Fruit fly (Drosophila melanogaster) whole organism, embryonic: ENCODE data around the gene CG5910.

Source experiments
- B-H2 ChIP-seq: fragments of 200-800 bp; sonication (Bioruptor generic); optimal IDR thresholded peaks from 2 replicates; lab custom pipeline; 2018; ENCODE audit warnings: missing biosample characterization, mild to moderate bottlenecking, missing genetic modification characterization
- CG10565 ChIP-seq: fragments of 200-800 bp; sonication (Bioruptor generic); optimal IDR thresholded peaks from 3 replicates; lab custom pipeline; 2016; ENCODE audit warnings: missing biosample characterization, mild to moderate bottlenecking, missing genetic modification characterization
- CG11723 ChIP-seq: fragments of 200-800 bp; sonication (Bioruptor generic); optimal IDR thresholded peaks from 2 replicates; lab custom pipeline; 2017; ENCODE audit warnings: missing biosample characterization, mild to moderate bottlenecking, missing genetic modification characterization
- CG13624 ChIP-seq: fragments of 200-800 bp; sonication (Bioruptor generic); optimal IDR thresholded peaks from 2 replicates; lab custom pipeline; 2016; ENCODE audit warnings: missing biosample characterization, missing genetic modification characterization
- CG14441 ChIP-seq: fragments of 200-800 bp; sonication (Bioruptor generic); IDR thresholded peaks from 2 replicates; pipeline ENCODE4 v1.3.6; 2022; ENCODE audit warnings: missing biosample characterization, missing genetic modification characterization
- CG17568 ChIP-seq: fragments of 200-800 bp; sonication (Bioruptor generic); optimal IDR thresholded peaks from 2 replicates; lab custom pipeline; 2018; ENCODE audit warnings: missing biosample characterization, mild to moderate bottlenecking, missing genetic modification characterization, moderate library complexity
- CG2199 ChIP-seq: fragments of 200-800 bp; sonication (Bioruptor generic); IDR thresholded peaks from 3 replicates; pipeline ENCODE4 v1.3.6; 2022; ENCODE audit warnings: missing biosample characterization, missing genetic modification characterization
- CG31441 ChIP-seq: fragments of 200-800 bp; sonication (Bioruptor generic); IDR thresholded peaks from 2 replicates; pipeline ENCODE4 v1.3.6; 2022; ENCODE audit warnings: missing biosample characterization, missing genetic modification characterization
- CG33557 ChIP-seq: fragments of 200-800 bp; sonication (Bioruptor generic); optimal IDR thresholded peaks from 2 replicates; lab custom pipeline; 2019; ENCODE audit warnings: missing biosample characterization, mild to moderate bottlenecking, missing genetic modification characterization, moderate library complexity
- CG4360 ChIP-seq: fragments of 200-800 bp; sonication (Bioruptor generic); IDR thresholded peaks from 2 replicates; pipeline ENCODE4 v1.3.6; 2022; ENCODE audit warnings: missing biosample characterization, missing genetic modification characterization
- CG4617 ChIP-seq: fragments of 200-800 bp; sonication (Bioruptor generic); optimal IDR thresholded peaks from 3 replicates; lab custom pipeline; 2016; ENCODE audit warnings: missing biosample characterization, missing genetic modification characterization, borderline replicate concordance
- CG4820 ChIP-seq: fragments of 200-800 bp; sonication (Bioruptor generic); optimal IDR thresholded peaks from 3 replicates; lab custom pipeline; 2016; ENCODE audit warnings: missing biosample characterization, missing genetic modification characterization
- CG7357 ChIP-seq: fragments of 200-800 bp; sonication (Bioruptor generic); IDR thresholded peaks from 3 replicates; pipeline ENCODE4 v1.3.6; 2022; ENCODE audit warnings: missing biosample characterization, missing genetic modification characterization
- CG7928 ChIP-seq: fragments of 200-800 bp; sonication (Bioruptor generic); optimal IDR thresholded peaks from 2 replicates; lab custom pipeline; 2017; ENCODE audit warnings: missing biosample characterization, mild to moderate bottlenecking, missing genetic modification characterization
- CG7987 ChIP-seq: fragments of 200-800 bp; sonication (Bioruptor generic); optimal IDR thresholded peaks from 2 replicates; lab custom pipeline; 2018; ENCODE audit warnings: missing biosample characterization, mild to moderate bottlenecking, missing genetic modification characterization, moderate library complexity
- CG9437 ChIP-seq: fragments of 200-800 bp; sonication (Bioruptor generic); optimal IDR thresholded peaks from 2 replicates; lab custom pipeline; 2018; ENCODE audit warnings: missing biosample characterization, mild to moderate bottlenecking, missing genetic modification characterization
- CG9932 ChIP-seq: fragments of 200-800 bp; sonication (Bioruptor generic); IDR thresholded peaks from 2 replicates; pipeline ENCODE4 v1.3.6; 2022; ENCODE audit warnings: missing biosample characterization, missing genetic modification characterization
- CTCF ChIP-seq: fragments of 200-800 bp; sonication (Bioruptor generic); optimal IDR thresholded peaks from 2 replicates; lab custom pipeline; 2017; ENCODE audit warnings: missing biosample characterization, mild to moderate bottlenecking, missing genetic modification characterization, moderate library complexity
- D19A ChIP-seq: fragments of 200-800 bp; optimal IDR thresholded peaks from 3 replicates; lab custom pipeline; 2019; ENCODE audit warnings: missing biosample characterization, mild to moderate bottlenecking, missing genetic modification characterization, moderate library complexity
- Dek ChIP-seq: fragments of 200-800 bp; sonication (Bioruptor generic); optimal IDR thresholded peaks from 3 replicates; lab custom pipeline; 2019; ENCODE audit warnings: missing biosample characterization, mild to moderate bottlenecking, missing genetic modification characterization, moderate library complexity
- Fer1 ChIP-seq: fragments of 200-800 bp; sonication (Bioruptor generic); optimal IDR thresholded peaks from 2 replicates; lab custom pipeline; 2017; ENCODE audit warnings: missing biosample characterization, mild to moderate bottlenecking, missing genetic modification characterization
- Fer3 ChIP-seq: fragments of 200-800 bp; sonication (Bioruptor generic); optimal IDR thresholded peaks from 2 replicates; lab custom pipeline; 2018; ENCODE audit warnings: missing biosample characterization, mild to moderate bottlenecking, missing genetic modification characterization, moderate library complexity
- H15 ChIP-seq: fragments of 200-800 bp; sonication (Bioruptor generic); IDR thresholded peaks from 3 replicates; pipeline ENCODE4 v1.3.6; 2022; ENCODE audit warnings: missing biosample characterization, missing genetic modification characterization
- H2.0 ChIP-seq: fragments of 200-800 bp; sonication (Bioruptor generic); IDR thresholded peaks from 2 replicates; pipeline ENCODE4 v1.3.6; 2022; ENCODE audit warnings: missing biosample characterization, missing genetic modification characterization
- Jarid2 ChIP-seq: fragments of 200-800 bp; sonication (Bioruptor generic); optimal IDR thresholded peaks from 3 replicates; lab custom pipeline; 2017; ENCODE audit warnings: mild to moderate bottlenecking, missing biosample characterization, missing genetic modification reagents, missing genetic modification characterization
- Mad ChIP-seq: fragments of 200-800 bp; sonication (Bioruptor generic); optimal IDR thresholded peaks from 2 replicates; lab custom pipeline; 2016; ENCODE audit warnings: missing biosample characterization, missing genetic modification characterization
- Nf-YB ChIP-seq: fragments of 200-800 bp; sonication (Bioruptor generic); optimal IDR thresholded peaks from 3 replicates; lab custom pipeline; 2019; ENCODE audit warnings: missing biosample characterization, mild to moderate bottlenecking, missing genetic modification characterization, moderate library complexity
- Oaz ChIP-seq: fragments of 200-800 bp; sonication (Bioruptor generic); IDR thresholded peaks from 2 replicates; pipeline ENCODE4 v1.3.6; 2022; ENCODE audit warnings: missing biosample characterization, missing genetic modification characterization
- Vsx1 ChIP-seq: fragments of 200-800 bp; sonication (Bioruptor generic); optimal IDR thresholded peaks from 2 replicates; lab custom pipeline; 2017; ENCODE audit warnings: missing biosample characterization, mild to moderate bottlenecking, missing genetic modification characterization, missing genetic modification reagents
- al ChIP-seq: fragments of 200-800 bp; sonication (Bioruptor generic); IDR thresholded peaks from 2 replicates; pipeline ENCODE4 v1.3.6; 2022; ENCODE audit warnings: missing biosample characterization, missing genetic modification characterization
- chif ChIP-seq, 2 experiments: fragments of 200-800 bp; sonication (Bioruptor generic); optimal IDR thresholded peaks; 3 replicates each; lab custom pipeline; 2016; ENCODE audit warnings: missing biosample characterization in 2 of 2, missing genetic modification characterization in 2 of 2
- dm ChIP-seq: fragments of 200-800 bp; sonication (Bioruptor generic); optimal IDR thresholded peaks from 3 replicates; lab custom pipeline; 2016; ENCODE audit warnings: missing biosample characterization, missing genetic modification characterization
- ewg ChIP-seq: fragments of 200-800 bp; sonication (Bioruptor generic); optimal IDR thresholded peaks from 3 replicates; lab custom pipeline; 2017; ENCODE audit warnings: mild to moderate bottlenecking, missing biosample characterization, missing genetic modification reagents, missing genetic modification characterization
- gem ChIP-seq: fragments of 200-800 bp; sonication (Bioruptor generic); optimal IDR thresholded peaks from 2 replicates; lab custom pipeline; 2019; ENCODE audit warnings: missing biosample characterization, mild to moderate bottlenecking, missing genetic modification characterization, moderate library complexity
- gro ChIP-seq: fragments of 200-800 bp; sonication (Bioruptor generic); optimal IDR thresholded peaks from 2 replicates; lab custom pipeline; 2016; ENCODE audit warnings: missing biosample characterization, missing genetic modification characterization
- gsb-n ChIP-seq: fragments of 200-800 bp; sonication (Bioruptor generic); optimal IDR thresholded peaks from 3 replicates; lab custom pipeline; 2018; ENCODE audit warnings: missing biosample characterization, mild to moderate bottlenecking, missing genetic modification characterization
- ham ChIP-seq: fragments of 200-800 bp; sonication (Bioruptor generic); IDR thresholded peaks from 2 replicates; pipeline ENCODE4 v1.3.6; 2022; ENCODE audit warnings: missing biosample characterization, missing genetic modification characterization
- hbn ChIP-seq: fragments of 200-800 bp; sonication (Bioruptor generic); IDR thresholded peaks from 2 replicates; pipeline ENCODE4 v1.3.6; 2022; ENCODE audit warnings: missing biosample characterization, missing genetic modification characterization; ENCODE audit not compliant: partially characterized antibody
- her ChIP-seq: fragments of 200-800 bp; sonication (Bioruptor generic); optimal IDR thresholded peaks from 2 replicates; lab custom pipeline; 2016; ENCODE audit warnings: missing biosample characterization, missing genetic modification characterization
- jing ChIP-seq: fragments of 200-800 bp; sonication (Bioruptor generic); optimal IDR thresholded peaks from 2 replicates; lab custom pipeline; 2018; ENCODE audit warnings: missing biosample characterization, mild to moderate bottlenecking, missing genetic modification characterization
- lov ChIP-seq, 2 experiments: fragments of 200-800 bp in 1 of 2; fragments of >200 bp in 1 of 2; sonication (Bioruptor generic) in 1 of 2; IDR thresholded peaks in 1 of 2; optimal IDR thresholded peaks in 1 of 2; 2 replicates in 1 of 2; 3 replicates in 1 of 2; pipeline versions ENCODE4 v1.3.6 to Lab custom; 2017 to 2022; ENCODE audit warnings: missing biosample characterization in 1 of 2, missing genetic modification characterization in 1 of 2
- rib ChIP-seq: fragments of 200-800 bp; sonication (Bioruptor generic); IDR thresholded peaks from 2 replicates; pipeline ENCODE4 v1.3.6; 2022; ENCODE audit warnings: missing biosample characterization, missing genetic modification characterization
- salm ChIP-seq: fragments of 200-800 bp; sonication (Bioruptor generic); optimal IDR thresholded peaks from 2 replicates; lab custom pipeline; 2018; ENCODE audit warnings: missing biosample characterization, mild to moderate bottlenecking, missing genetic modification characterization
- scrt ChIP-seq: fragments of 200-800 bp; sonication (Bioruptor generic); optimal IDR thresholded peaks from 2 replicates; lab custom pipeline; 2018; ENCODE audit warnings: missing biosample characterization, mild to moderate bottlenecking, missing genetic modification characterization, moderate library complexity
- sd ChIP-seq: fragments of 200-800 bp; sonication (Bioruptor generic); optimal IDR thresholded peaks from 3 replicates; lab custom pipeline; 2018; ENCODE audit warnings: missing biosample characterization, mild to moderate bottlenecking, missing genetic modification characterization, moderate library complexity
- sima ChIP-seq: fragments of 200-800 bp; sonication (Bioruptor generic); optimal IDR thresholded peaks from 2 replicates; lab custom pipeline; 2016; ENCODE audit warnings: missing biosample characterization, missing genetic modification characterization
- tap ChIP-seq: fragments of 200-800 bp; optimal IDR thresholded peaks from 3 replicates; lab custom pipeline; 2019; ENCODE audit warnings: missing biosample characterization, mild to moderate bottlenecking, missing genetic modification characterization, moderate library complexity
- tin ChIP-seq: fragments of 200-800 bp; sonication (Bioruptor generic); optimal IDR thresholded peaks from 3 replicates; lab custom pipeline; 2016; ENCODE audit warnings: missing biosample characterization, missing genetic modification characterization
- tll ChIP-seq, 2 experiments: fragments of 200-800 bp in 1 of 2; fragments of >200 bp in 1 of 2; sonication (Bioruptor generic) in 1 of 2; optimal IDR thresholded peaks; 2 replicates each; lab custom pipeline; 2017 to 2019; ENCODE audit warnings: missing biosample characterization in 2 of 2, missing genetic modification characterization in 2 of 2, mild to moderate bottlenecking in 1 of 2, moderate library complexity in 1 of 2
- tna ChIP-seq: fragments of 200-800 bp; sonication (Bioruptor generic); IDR thresholded peaks from 2 replicates; pipeline ENCODE4 v1.3.6; 2022; ENCODE audit warnings: missing biosample characterization, missing genetic modification characterization; ENCODE audit not compliant: partially characterized antibody
- zen ChIP-seq: fragments of 200-800 bp; sonication (Bioruptor generic); optimal IDR thresholded peaks from 3 replicates; lab custom pipeline; 2018; ENCODE audit warnings: missing biosample characterization, mild to moderate bottlenecking, missing genetic modification characterization, moderate library complexity

Gene CG5910

dm6 chr3L:20474789-20475208, 32.6 kb downstream of the CG5910 start (continued):
- peak; percentile 63 to 75 for TF ChIP-seq chif (GFP tag; optimal IDR thresholded peaks at IDR 0.05; lab: Kevin White, UChicago)
- peak; percentile 37 for TF ChIP-seq salm (tag; lab: Kevin White, UChicago)
- no peak for TF ChIP-seq H15 (GFP tag; lab: Robert Waterston, UW)
- peak; percentile 83 for TF ChIP-seq tap
- no peak for TF ChIP-seq CG10565
- TF ChIP-seq CG17568 (GFP tag; lab: Kevin White, UChicago): peak; percentile 70
- peak; percentile 83 for TF ChIP-seq Mad
- TF ChIP-seq CG4617 (GFP tag; lab: Kevin White, UChicago): peak; percentile 91
- TF ChIP-seq scrt (GFP tag; lab: Kevin White, UChicago): peak; percentile 76
- peak; percentile 77 for TF ChIP-seq CG9437 (GFP tag; lab: Kevin White, UChicago)
- peak; percentile 90 for TF ChIP-seq CG13624 (GFP tag; lab: Kevin White, UChicago)
- TF ChIP-seq zen: peak; percentile 77
- TF ChIP-seq Fer1 (GFP tag; lab: Kevin White, UChicago): peak; percentile 90
- TF ChIP-seq Jarid2 (GFP tag; lab: Kevin White, UChicago): peak; percentile 48
- peak; percentile 95 for TF ChIP-seq tin (GFP tag; lab: Kevin White, UChicago)
- peak; percentile 91 for TF ChIP-seq Fer3 (tag; lab: Kevin White, UChicago)
- TF ChIP-seq Vsx1 (GFP tag; lab: Kevin White, UChicago): peak; percentile 53
- TF ChIP-seq sima (GFP tag; lab: Kevin White, UChicago): peak; percentile 59
- no peak for TF ChIP-seq CG9932 (GFP tag; lab: Robert Waterston, UW)
- no peak for TF ChIP-seq Oaz (GFP tag; lab: Robert Waterston, UW)
- TF ChIP-seq CG2199 (GFP tag; lab: Robert Waterston, UW): no peak
- TF ChIP-seq CG4820 (GFP tag; lab: Kevin White, UChicago): peak; percentile 74
- no peak for TF ChIP-seq tna (GFP tag; lab: Robert Waterston, UW)
- no peak for TF ChIP-seq rib (GFP tag; lab: Robert Waterston, UW)
- no peak for TF ChIP-seq CG31441 (GFP tag; lab: Robert Waterston, UW)
- TF ChIP-seq lov (optimal IDR thresholded peaks at IDR 0.05; lab: Kevin White, UChicago): no peak
- no peak for TF ChIP-seq lov (GFP tag; IDR thresholded peaks at IDR 0.05; lab: Robert Waterston, UW)
- peak; percentile 73 for TF ChIP-seq CG7357 (GFP tag; lab: Robert Waterston, UW)
- peak; percentile 91 for TF ChIP-seq CG7987 (GFP tag; lab: Kevin White, UChicago)
- TF ChIP-seq al (GFP tag; lab: Robert Waterston, UW): no peak
- no peak for TF ChIP-seq ham (GFP tag; lab: Robert Waterston, UW)
- peak; percentile 58 for TF ChIP-seq sd (tag; lab: Kevin White, UChicago)
- TF ChIP-seq CG4360 (GFP tag; lab: Robert Waterston, UW): no peak
- peak; percentile 72 for TF ChIP-seq CG11723 (GFP tag; lab: Kevin White, UChicago)
- TF ChIP-seq B-H2: peak; percentile 92
- TF ChIP-seq H2.0: no peak
- peak; percentile 82 for TF ChIP-seq her
- TF ChIP-seq gsb-n (tag; lab: Kevin White, UChicago): peak; percentile 83
- peak; percentile 63 for TF ChIP-seq Nf-YB
- peak; percentile 27 for TF ChIP-seq CTCF (GFP tag; lab: Kevin White, UChicago)
- TF ChIP-seq ewg (GFP tag; lab: Kevin White, UChicago): peak; percentile 68
- TF ChIP-seq gro (GFP tag; lab: Kevin White, UChicago): peak; percentile 90
- peak; percentile 82 for TF ChIP-seq D19A
- TF ChIP-seq jing (GFP tag; lab: Kevin White, UChicago): peak; percentile 56
- TF ChIP-seq Dek (tag; lab: Kevin White, UChicago): peak; percentile 87
- TF ChIP-seq dm (GFP tag; lab: Kevin White, UChicago): peak; percentile 73
- no peak for TF ChIP-seq hbn (GFP tag; lab: Robert Waterston, UW)
- peak; percentile 92 for TF ChIP-seq gem
- TF ChIP-seq CG7928 (GFP tag; lab: Kevin White, UChicago): peak; percentile 60
- TF ChIP-seq CG14441 (GFP tag; lab: Robert Waterston, UW): no peak
- TF ChIP-seq tll (GFP tag; optimal IDR thresholded peaks at IDR 0.05; lab: Kevin White, UChicago): no peak
- TF ChIP-seq CG33557 (GFP tag; lab: Kevin White, UChicago): peak; percentile 69
